Worm (Caenorhabditis elegans): ENCODE data around the gene F44F4.10.

F44F4.10 gene

DNA sequence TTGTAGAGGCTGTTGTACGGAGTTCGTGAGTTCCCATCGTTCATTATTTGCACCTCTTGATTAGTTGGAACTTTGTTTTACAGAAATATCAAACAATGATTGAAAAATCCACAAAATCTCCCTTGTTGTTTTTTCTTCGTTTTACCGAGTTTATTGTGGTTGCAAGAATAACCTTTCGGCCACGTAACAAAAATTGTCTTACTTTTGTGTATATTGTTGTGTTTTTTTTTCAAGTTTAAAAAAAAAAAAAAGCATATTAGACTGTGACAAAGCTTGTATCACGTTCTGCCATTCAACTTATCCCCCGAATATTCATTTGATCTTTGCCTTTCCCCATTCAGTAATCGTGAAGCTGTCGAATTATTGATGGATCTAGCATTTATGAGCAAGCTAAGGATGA lies at the start of gene F44F4.10:
F44F4.10 (minus strand) TSS at position 101 of the 400 bp plus-strand sequence.
- TF ChIP-seq R02D3.7 (tag; optimal IDR thresholded peaks at IDR 0.05) (no peak), ZK546.5 (tag; optimal IDR thresholded peaks at IDR 0.05) (no peak), daf-12 (tag; optimal IDR thresholded peaks at IDR 0.05) (no peak)

DNA sequence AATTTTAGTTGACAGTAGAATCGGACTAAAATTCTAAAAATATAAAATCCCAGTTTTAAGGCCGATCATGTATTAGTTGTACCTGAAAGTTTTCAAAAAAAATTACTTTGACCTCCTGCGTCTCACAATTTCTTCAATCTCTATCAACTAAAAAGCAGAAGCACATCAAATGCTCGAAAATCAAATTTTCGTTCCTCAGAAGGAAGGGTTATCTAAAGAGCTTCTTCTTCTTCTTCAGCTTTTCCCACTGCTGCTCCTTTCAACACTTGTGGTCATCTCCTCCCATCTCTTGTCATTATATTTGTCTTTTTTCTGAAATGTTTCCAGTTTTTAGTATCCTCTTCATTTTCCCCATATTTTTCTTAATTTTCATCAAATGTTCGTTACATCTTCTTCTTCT lies 47.7 kb upstream of the F44F4.10 start:
- no peak for TF ChIP-seq ztf-4 (tag; optimal IDR thresholded peaks at IDR 0.05)

DNA sequence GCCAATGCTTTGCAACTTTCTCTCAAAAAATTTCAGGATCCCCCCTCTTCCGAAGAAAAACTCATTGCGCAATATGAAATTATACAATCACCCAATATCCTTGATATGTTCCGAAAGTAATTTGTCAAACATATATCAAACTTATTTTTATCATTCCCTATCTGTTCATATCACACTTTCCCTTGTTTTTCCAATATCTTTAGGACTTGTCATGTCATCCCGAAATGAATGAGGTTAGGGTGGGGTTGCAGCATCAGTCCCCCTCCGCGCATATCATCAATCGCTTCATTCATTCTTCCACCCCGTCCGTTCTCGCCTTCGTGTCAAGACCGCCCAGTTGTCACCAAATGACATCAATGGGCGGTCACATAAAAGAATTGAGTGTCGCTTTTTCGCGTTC lies 42.6 kb upstream of the F44F4.10 start:
- TF ChIP-seq hmg-11 (tag; optimal IDR thresholded peaks at IDR 0.05) (no peak), unc-39 (tag; optimal IDR thresholded peaks at IDR 0.05) (no peak), nhr-67 (tag; optimal IDR thresholded peaks at IDR 0.05) (no peak), snpc-4 (tag; optimal IDR thresholded peaks at IDR 0.05) (no peak), nhr-77 (tag; optimal IDR thresholded peaks at IDR 0.05) (no peak), zag-1 (tag; optimal IDR thresholded peaks at IDR 0.05) (no peak), aly-2 (tag; optimal IDR thresholded peaks at IDR 0.05) (no peak), ceh-82 (tag; optimal IDR thresholded peaks at IDR 0.05) (no peak), egl-27 (tag; optimal IDR thresholded peaks at IDR 0.05) (no peak), elt-2 (tag; optimal IDR thresholded peaks at IDR 0.05) (no peak), nhr-23 (tag; optimal IDR thresholded peaks at IDR 0.05) (no peak), ama-1 (optimal IDR thresholded peaks at IDR 0.05) (no peak), pha-4 (tag; optimal IDR thresholded peaks at IDR 0.05) (no peak), lsy-12 (tag; optimal IDR thresholded peaks at IDR 0.05) (no peak)

ce11 chrII:10959138-10959537 lies 42.1 kb upstream of the F44F4.10 start:
- TF ChIP-seq lin-39 (tag; optimal IDR thresholded peaks at IDR 0.05) (peak; percentile 51), elt-1 (tag; optimal IDR thresholded peaks at IDR 0.05) (peak; percentile 90), unc-62 (GFP tag; optimal IDR thresholded peaks at IDR 0.05) (peak; percentile 16), R02D3.7 (tag; optimal IDR thresholded peaks at IDR 0.05) (no peak), fos-1 (tag; optimal IDR thresholded peaks at IDR 0.05) (no peak)

ce11 chrII:10956793-10957192 lies 39.7 kb upstream of the F44F4.10 start, which contains the start of gene R03D7.8:
R03D7.8 (minus strand) TSS chrII:10956893.
- TF ChIP-seq egl-5 (tag; optimal IDR thresholded peaks at IDR 0.05) (no peak), nhr-76 (tag; optimal IDR thresholded peaks at IDR 0.05) (no peak), nhr-28 (tag; optimal IDR thresholded peaks at IDR 0.05) (no peak), lin-39 (tag; optimal IDR thresholded peaks at IDR 0.05) (no peak), nhr-11 (tag; optimal IDR thresholded peaks at IDR 0.05) (no peak), daf-12 (tag; optimal IDR thresholded peaks at IDR 0.05) (no peak), zag-1 (tag; optimal IDR thresholded peaks at IDR 0.05) (no peak), nhr-25 (tag; optimal IDR thresholded peaks at IDR 0.05) (no peak), ztf-11 (tag; optimal IDR thresholded peaks at IDR 0.05) (no peak), fkh-10 (GFP tag; optimal IDR thresholded peaks at IDR 0.05) (no peak), nfya-1 (tag; optimal IDR thresholded peaks at IDR 0.05; ENCODE audit: insufficient read depth) (no peak), sea-2 (GFP tag; optimal IDR thresholded peaks at IDR 0.05) (no peak), fos-1 (tag; optimal IDR thresholded peaks at IDR 0.05) (no peak), ama-1 (optimal IDR thresholded peaks at IDR 0.05) (no peak), hmg-11 (tag; optimal IDR thresholded peaks at IDR 0.05) (no peak), elt-3 (tag; optimal IDR thresholded peaks at IDR 0.05) (no peak), mdl-1 (tag; optimal IDR thresholded peaks at IDR 0.05) (no peak), egl-27 (tag; optimal IDR thresholded peaks at IDR 0.05) (no peak)

DNA sequence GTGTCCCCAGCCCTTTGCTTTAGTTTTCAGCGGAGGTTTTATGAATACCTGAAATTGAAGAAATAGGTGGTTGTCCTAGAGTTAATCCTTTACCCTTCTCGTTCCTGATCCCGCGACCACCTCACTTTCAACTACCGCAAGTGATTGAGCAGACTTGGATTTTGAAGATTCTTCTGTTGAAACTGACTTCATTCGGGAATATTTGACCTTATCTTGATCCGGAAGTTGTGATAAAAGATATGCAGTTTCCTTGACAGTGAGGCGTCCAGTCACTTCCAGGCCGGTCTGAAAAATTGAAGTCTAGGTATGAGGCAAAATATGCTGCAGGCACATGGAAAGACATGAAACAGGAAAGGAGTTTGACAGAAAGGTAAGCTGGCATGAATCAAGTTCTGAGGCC lies 38.0 kb upstream of the F44F4.10 start:
- TF ChIP-seq fkh-2 (tag; optimal IDR thresholded peaks at IDR 0.05) (no peak), nhr-43 (tag; optimal IDR thresholded peaks at IDR 0.05; ENCODE audit: poor library complexity, severe bottlenecking) (no peak), aly-2 (tag; optimal IDR thresholded peaks at IDR 0.05) (no peak), ztf-4 (tag; optimal IDR thresholded peaks at IDR 0.05) (no peak), elt-1 (tag; optimal IDR thresholded peaks at IDR 0.05) (no peak), nhr-25 (tag; optimal IDR thresholded peaks at IDR 0.05) (no peak), ztf-11 (tag; optimal IDR thresholded peaks at IDR 0.05) (no peak), unc-39 (tag; optimal IDR thresholded peaks at IDR 0.05) (no peak), ceh-82 (tag; optimal IDR thresholded peaks at IDR 0.05) (no peak), lin-15B (tag; optimal IDR thresholded peaks at IDR 0.05) (no peak), elt-2 (tag; optimal IDR thresholded peaks at IDR 0.05) (no peak), ceh-9 (tag; optimal IDR thresholded peaks at IDR 0.05) (no peak), ZK546.5 (tag; optimal IDR thresholded peaks at IDR 0.05) (no peak), ama-1 (optimal IDR thresholded peaks at IDR 0.05) (no peak), ceh-16 (tag; optimal IDR thresholded peaks at IDR 0.05) (no peak)
